Fruit fly (Drosophila melanogaster): ENCODE data around the gene Galt.

Gene Galt

DNA sequence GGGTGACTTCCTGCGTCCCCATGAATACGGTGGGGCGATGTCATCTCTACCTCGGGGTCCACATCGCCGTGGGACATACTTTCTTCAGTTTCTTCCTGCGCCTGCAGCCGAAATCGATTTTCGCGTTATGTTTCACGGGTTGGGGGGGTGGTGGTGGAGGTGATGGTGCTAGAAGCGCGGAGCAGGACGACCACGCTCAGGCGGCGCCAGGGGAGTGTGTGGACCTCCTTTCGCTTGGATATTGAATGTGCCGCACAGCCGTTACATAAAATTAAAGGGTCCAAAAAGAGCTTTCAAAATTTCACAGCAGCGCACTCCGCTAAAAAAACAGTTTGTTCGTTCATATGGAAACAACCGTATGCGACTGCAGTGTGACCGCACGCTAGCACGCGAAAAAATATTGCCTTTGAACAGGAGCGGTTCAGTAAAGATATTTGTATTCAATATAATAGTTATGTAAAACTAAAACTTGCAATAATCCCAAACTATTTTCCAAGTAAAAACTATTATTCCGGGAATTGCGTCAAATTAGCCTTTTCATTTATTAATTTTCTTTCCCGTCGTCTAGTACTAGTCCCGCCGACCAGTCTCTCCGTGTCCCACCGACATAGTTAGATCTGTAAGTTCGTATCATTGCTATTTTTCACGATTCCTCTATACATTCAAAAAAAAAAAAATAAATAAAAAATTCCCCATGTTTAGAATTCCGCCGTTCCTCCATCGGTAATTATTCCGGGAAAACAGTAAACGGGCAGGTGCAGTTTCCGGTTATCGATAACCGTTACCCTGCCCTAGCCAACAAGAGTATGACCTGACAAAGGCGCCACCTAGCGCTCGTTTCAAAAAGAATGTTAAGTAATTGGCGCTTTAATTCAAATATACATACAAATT is 16.4 kb upstream of the Galt start, which contains the start of gene Nhe3 (continued):
- TF ChIP-seq fkh (GFP tag; optimal IDR thresholded peaks at IDR 0.05) (peak; percentile 45), Hr38 (GFP tag; optimal IDR thresholded peaks at IDR 0.05) (no peak), CG8632 (GFP tag; optimal IDR thresholded peaks at IDR 0.05) (peak; percentile 73), salr (GFP tag; optimal IDR thresholded peaks at IDR 0.05) (peak in 1 of 2 experiments; percentile 29), CG3919 (GFP tag; optimal IDR thresholded peaks at IDR 0.05) (no peak), Hr4 (GFP tag; optimal IDR thresholded peaks at IDR 0.05) (peak; percentile 80), cyc (GFP tag; optimal IDR thresholded peaks at IDR 0.05) (peak; percentile 82), esn (GFP tag; optimal IDR thresholded peaks at IDR 0.05) (peak; percentile 89), pdm3 (GFP tag; optimal IDR thresholded peaks at IDR 0.05) (peak; percentile 32), acj6 (GFP tag; optimal IDR thresholded peaks at IDR 0.05) (peak; percentile 82), CG11294 (GFP tag; IDR thresholded peaks at IDR 0.05) (peak; percentile 62; the same call in 1 of the 2 replicates), Met (GFP tag; optimal IDR thresholded peaks at IDR 0.05) (peak; percentile 27), Eip78C (GFP tag) (peak; percentile 94), CG4318 (GFP tag; optimal IDR thresholded peaks at IDR 0.05) (no peak), spab (GFP tag; optimal IDR thresholded peaks at IDR 0.05) (no peak), Gug (GFP tag; IDR thresholded peaks at IDR 0.05) (peak; percentile 40), Sox15 (GFP tag; optimal IDR thresholded peaks at IDR 0.05) (peak; percentile 71), Sox102F (GFP tag; optimal IDR thresholded peaks at IDR 0.05) (no peak), Eip93F (GFP tag; optimal IDR thresholded peaks at IDR 0.05) (peak; percentile 25), CG9139 (GFP tag; optimal IDR thresholded peaks at IDR 0.05) (no peak), CG6854 (GFP tag; optimal IDR thresholded peaks at IDR 0.05) (peak; percentile 9), CG10669 (GFP tag; optimal IDR thresholded peaks at IDR 0.05) (no peak), eg (GFP tag; IDR thresholded peaks at IDR 0.05) (peak; percentile 80), CG34406 (GFP tag; optimal IDR thresholded peaks at IDR 0.05) (peak; percentile 81), lz (GFP tag; optimal IDR thresholded peaks at IDR 0.05) (peak; percentile 90), Sox14 (GFP tag; optimal IDR thresholded peaks at IDR 0.05) (peak; percentile 84), net (GFP tag; optimal IDR thresholded peaks at IDR 0.05) (no peak), achi (GFP tag; optimal IDR thresholded peaks at IDR 0.05) (no peak)

DNA sequence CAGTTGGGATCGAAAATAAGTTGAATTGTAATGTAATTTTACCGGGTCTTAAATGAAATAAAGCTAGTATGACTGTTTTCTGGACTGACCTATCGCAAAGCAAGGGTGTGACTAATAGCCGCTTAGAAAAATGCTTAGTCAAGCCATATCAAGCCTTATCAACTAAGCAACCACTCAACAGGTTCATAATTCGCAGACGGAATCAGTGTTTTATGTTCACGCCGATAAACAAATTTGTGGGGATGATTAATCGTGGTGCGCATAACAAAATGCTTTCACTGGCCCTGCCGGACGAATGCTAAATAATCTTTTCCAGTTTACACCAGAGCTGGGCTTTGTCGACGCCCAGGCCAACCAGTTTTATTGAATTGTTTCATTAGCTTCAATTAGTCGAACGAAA is 15.1 kb upstream of the Galt start:
- TF ChIP-seq dac (GFP tag; optimal IDR thresholded peaks at IDR 0.05): no peak
- TF ChIP-seq fkh (GFP tag; optimal IDR thresholded peaks at IDR 0.05): peak; percentile 45
- no peak for TF ChIP-seq CG6276 (GFP tag; optimal IDR thresholded peaks at IDR 0.05)
- TF ChIP-seq Hr39 (GFP tag; optimal IDR thresholded peaks at IDR 0.05): no peak

DNA sequence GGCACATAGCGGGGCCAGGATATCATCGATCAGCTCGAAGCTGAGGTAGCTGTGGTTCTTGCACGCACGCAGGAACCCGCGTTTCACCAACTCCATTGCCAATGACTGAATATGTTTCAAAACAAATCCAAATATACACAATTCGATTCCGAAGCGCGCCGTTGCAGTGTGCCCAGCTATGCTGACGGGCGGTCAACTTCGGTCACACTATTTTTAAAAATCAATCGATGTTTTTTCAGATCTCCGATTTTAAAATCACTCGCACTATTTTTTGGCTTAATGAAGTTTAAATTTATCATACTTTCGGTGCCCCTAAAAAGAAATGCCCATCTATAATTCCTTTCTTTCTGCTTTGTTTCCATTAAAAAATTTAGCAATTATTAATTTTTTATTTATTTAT is 9.6 kb upstream of the Galt start, which contains the start of gene Nse1:
Gene Nse1, minus strand, starts transcription at position 173 of the 400 bp plus-strand sequence.
- no peak for TF ChIP-seq Sox15 (GFP tag; optimal IDR thresholded peaks at IDR 0.05)
- TF ChIP-seq esn (GFP tag; optimal IDR thresholded peaks at IDR 0.05): no peak
- no peak for TF ChIP-seq Hr4 (GFP tag; optimal IDR thresholded peaks at IDR 0.05)
- no peak for TF ChIP-seq dsx (GFP tag; optimal IDR thresholded peaks at IDR 0.05; ENCODE audit: poor library complexity, severe bottlenecking)
- TF ChIP-seq CG31627 (GFP tag; optimal IDR thresholded peaks at IDR 0.05): no peak
- TF ChIP-seq CG8119 (GFP tag; IDR thresholded peaks at IDR 0.05): no peak
- no peak for TF ChIP-seq dac (GFP tag; optimal IDR thresholded peaks at IDR 0.05)
- no peak for TF ChIP-seq lz (GFP tag; optimal IDR thresholded peaks at IDR 0.05)
- no peak for TF ChIP-seq CG11294 (GFP tag; IDR thresholded peaks at IDR 0.05)
- no peak for TF ChIP-seq pdm3 (GFP tag; optimal IDR thresholded peaks at IDR 0.05)
- TF ChIP-seq Lpt (GFP tag; optimal IDR thresholded peaks at IDR 0.05): no peak
- TF ChIP-seq fd85E (GFP tag; optimal IDR thresholded peaks at IDR 0.05): no peak
- TF ChIP-seq achi (GFP tag; optimal IDR thresholded peaks at IDR 0.05): no peak
- no peak for TF ChIP-seq CG6792 (GFP tag; optimal IDR thresholded peaks at IDR 0.05)
- no peak for TF ChIP-seq CG6808 (GFP tag; optimal IDR thresholded peaks at IDR 0.05)
- no peak for TF ChIP-seq fkh (GFP tag; optimal IDR thresholded peaks at IDR 0.05)
- TF ChIP-seq CG15336 (GFP tag; IDR thresholded peaks at IDR 0.05): no peak
- TF ChIP-seq ss (GFP tag; optimal IDR thresholded peaks at IDR 0.05): no peak
- no peak for TF ChIP-seq CG8632 (GFP tag; optimal IDR thresholded peaks at IDR 0.05)
- no peak for TF ChIP-seq eg (GFP tag; IDR thresholded peaks at IDR 0.05)

Data from whole organism, prepupa.